Worm (Caenorhabditis elegans) whole organism, midembryonic: ENCODE results near the gene C45G7.13.

Experiments
- T22C8.4 ChIP-seq: fragments of 200-800 bp; sonication (Bioruptor generic); IDR thresholded peaks from 2 replicates; pipeline ENCODE4 v1.3.6; 2022; ENCODE audit warnings: missing genetic modification characterization, missing compliant biosample characterization
- cog-1 ChIP-seq: sonication (generic microtip); optimal IDR thresholded peaks from 2 replicates; lab custom pipeline; 2016; ENCODE audit warnings: missing genetic modification characterization, missing compliant biosample characterization
- flt-1 ChIP-seq: fragments of 200-800 bp; sonication (Bioruptor generic); IDR thresholded peaks from 2 replicates; pipeline ENCODE4 v1.3.6; 2022; ENCODE audit warnings: missing genetic modification characterization, missing compliant biosample characterization
- klf-2 ChIP-seq: fragments of 200-800 bp; sonication (Bioruptor generic); conservative IDR thresholded peaks from 2 replicates; pipeline ENCODE4 v1.3.6; 2022; ENCODE audit warnings: missing genetic modification reagents, missing genetic modification characterization, missing compliant biosample characterization
- med-1 ChIP-seq: sonication (generic microtip); optimal IDR thresholded peaks from 2 replicates; lab custom pipeline; 2017; ENCODE audit warnings: missing genetic modification characterization, mild to moderate bottlenecking, missing compliant biosample characterization, antibody characterized with exemption, missing genetic modification reagents; ENCODE audit not compliant: insufficient read depth
- ref-1 ChIP-seq: fragments of 200-800 bp; sonication (Bioruptor generic); conservative IDR thresholded peaks from 2 replicates; pipeline ENCODE4 v1.3.6; 2022; ENCODE audit warnings: missing genetic modification reagents, missing genetic modification characterization, missing compliant biosample characterization
- tab-1 ChIP-seq: fragments of 200-800 bp; sonication (Bioruptor generic); IDR thresholded peaks from 2 replicates; pipeline ENCODE4 v1.3.6; 2022; ENCODE audit warnings: missing genetic modification characterization, missing compliant biosample characterization
- ztf-23 ChIP-seq: fragments of 200-800 bp; sonication (Bioruptor generic); IDR thresholded peaks from 2 replicates; pipeline ENCODE4 v1.3.6; 2022; ENCODE audit warnings: missing genetic modification reagents, missing genetic modification characterization, missing compliant biosample characterization
- ztf-29 ChIP-seq: fragments of 200-800 bp; sonication (Bioruptor generic); IDR thresholded peaks from 2 replicates; pipeline ENCODE4 v1.3.6; 2022; ENCODE audit warnings: missing genetic modification reagents, missing genetic modification characterization, missing compliant biosample characterization

C45G7.13 gene

DNA sequence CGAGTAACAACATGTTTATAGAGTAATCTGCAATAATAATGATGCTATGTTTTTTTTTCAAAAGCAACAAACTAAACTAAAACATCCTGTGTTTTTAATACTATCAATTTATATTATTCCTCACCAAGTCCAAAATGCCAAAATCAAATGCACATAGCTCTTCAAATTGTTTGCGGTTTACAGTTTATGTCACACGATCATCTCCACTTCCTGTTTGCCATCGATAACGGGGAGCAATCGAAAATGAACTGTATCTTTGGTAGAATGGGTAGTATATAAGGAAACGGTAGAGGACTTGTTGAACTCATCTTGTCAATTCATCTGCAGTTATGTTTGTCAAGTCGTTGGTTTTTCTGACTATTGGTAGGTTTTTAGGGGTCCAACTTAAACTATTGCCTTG lies 13.0 kb upstream of the C45G7.13 start, which contains the start of gene ilys-3:
ilys-3 (plus strand) TSS at position 301 of the 400 bp plus-strand sequence.
- no peak for TF ChIP-seq flt-1 (GFP tag; lab: Robert Waterston, UW)

DNA sequence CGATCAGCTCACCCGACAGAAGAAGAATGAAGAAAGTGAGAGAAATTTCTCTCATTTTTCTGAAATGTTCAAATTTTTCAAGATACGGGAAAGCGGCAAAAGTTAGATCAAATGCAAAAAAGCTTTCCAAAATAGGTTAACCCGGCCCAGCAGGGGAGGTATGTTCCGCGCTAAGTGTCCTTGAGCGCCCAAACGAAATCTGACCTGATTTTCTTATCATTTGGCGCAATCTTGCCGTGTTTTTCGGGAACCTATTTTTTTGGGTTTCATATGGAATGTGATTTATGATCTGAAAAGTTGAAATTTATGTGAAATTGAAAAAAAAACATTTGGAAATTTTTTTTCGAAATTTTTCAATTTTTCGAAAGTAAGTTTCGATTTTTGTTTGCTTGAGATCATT lies 12.2 kb upstream of the C45G7.13 start, which contains the start of gene cdh-10:
cdh-10 (minus strand) TSS at position 59 of the 400 bp plus-strand sequence.
- TF ChIP-seq med-1 (GFP tag; lab: Kevin White, UChicago) (no peak), ztf-29 (GFP tag; lab: Robert Waterston, UW) (no peak), ref-1 (GFP tag; lab: Robert Waterston, UW) (no peak), tab-1 (GFP tag; lab: Robert Waterston, UW) (no peak), T22C8.4 (GFP tag; lab: Robert Waterston, UW) (no peak)

DNA sequence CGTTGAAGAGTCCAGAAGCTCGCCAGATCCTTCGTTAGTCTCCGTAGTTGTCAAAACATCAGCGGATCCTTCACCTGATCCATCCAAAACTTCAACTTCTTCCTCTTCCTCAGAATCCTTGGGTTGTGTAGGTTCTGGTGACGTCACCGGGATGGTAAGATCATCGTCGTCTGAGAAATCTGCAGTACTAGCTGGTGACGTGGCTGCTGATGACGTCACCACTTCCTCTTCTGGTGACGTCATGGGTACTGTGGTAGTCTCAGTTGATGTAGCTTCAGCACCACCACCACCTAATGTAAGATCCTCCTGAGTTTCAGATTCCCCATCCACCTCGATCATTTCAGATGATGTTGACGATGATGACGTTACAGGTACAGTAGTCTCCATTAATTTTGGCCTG lies 10.3 kb upstream of the C45G7.13 start:
- TF ChIP-seq T22C8.4 (GFP tag; lab: Robert Waterston, UW) = no peak
- no peak for TF ChIP-seq med-1 (GFP tag; lab: Kevin White, UChicago)
- no peak for TF ChIP-seq ztf-23 (GFP tag; lab: Robert Waterston, UW)
- TF ChIP-seq flt-1 (GFP tag; lab: Robert Waterston, UW) = no peak
- no peak for TF ChIP-seq klf-2
- no peak for TF ChIP-seq ref-1 (GFP tag; lab: Robert Waterston, UW)
- TF ChIP-seq ztf-29 (GFP tag; lab: Robert Waterston, UW) = no peak
- TF ChIP-seq cog-1 = no peak
- no peak for TF ChIP-seq tab-1 (GFP tag; lab: Robert Waterston, UW)

DNA sequence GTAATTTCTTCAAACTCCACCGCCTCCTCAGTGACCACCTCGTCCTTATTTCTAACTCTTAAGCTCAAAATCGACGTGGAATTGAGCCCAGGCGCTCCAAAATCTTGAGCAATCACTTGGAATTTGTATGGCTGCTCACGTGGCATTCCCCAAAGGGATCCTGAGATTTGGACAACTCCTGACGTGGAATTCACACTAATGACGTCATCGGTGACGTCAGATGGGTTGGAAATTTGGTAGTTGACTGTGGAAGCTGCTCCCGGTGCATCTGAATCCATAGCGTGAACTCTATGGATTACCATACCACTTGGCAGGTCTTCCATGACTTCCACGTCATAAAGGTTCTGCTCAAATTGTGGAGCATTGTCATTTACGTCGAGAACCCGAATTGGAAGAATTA lies 4.0 kb upstream of the C45G7.13 start:
- TF ChIP-seq ztf-23 (GFP tag; lab: Robert Waterston, UW) (no peak), ztf-29 (GFP tag; lab: Robert Waterston, UW) (no peak), ref-1 (GFP tag; lab: Robert Waterston, UW) (no peak), med-1 (GFP tag; lab: Kevin White, UChicago) (no peak), flt-1 (GFP tag; lab: Robert Waterston, UW) (no peak), tab-1 (GFP tag; lab: Robert Waterston, UW) (no peak), klf-2 (no peak), cog-1 (no peak), T22C8.4 (GFP tag; lab: Robert Waterston, UW) (no peak)

DNA sequence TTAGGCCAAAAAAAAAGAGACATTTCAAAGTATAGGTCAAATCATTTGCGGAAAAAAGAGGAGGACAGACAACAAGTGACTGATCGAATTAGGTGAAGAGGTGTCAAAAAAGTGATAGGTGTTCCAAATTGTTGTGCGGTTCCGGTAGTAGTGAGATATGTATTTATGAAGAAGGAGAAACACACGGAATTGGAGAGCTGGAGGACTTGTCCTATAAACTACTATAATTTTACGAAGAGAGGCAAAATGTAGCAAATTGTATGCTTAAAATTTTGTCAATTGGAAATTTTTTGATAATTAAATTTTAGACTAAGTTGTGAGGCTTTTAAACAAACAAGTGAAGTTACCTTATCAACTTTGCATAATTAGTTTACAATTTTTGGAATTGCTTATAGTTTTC lies 522 bp upstream of the C45G7.13 start:
- TF ChIP-seq med-1 (GFP tag; lab: Kevin White, UChicago) (no peak), ztf-29 (GFP tag; lab: Robert Waterston, UW) (no peak), cog-1 (no peak)

DNA sequence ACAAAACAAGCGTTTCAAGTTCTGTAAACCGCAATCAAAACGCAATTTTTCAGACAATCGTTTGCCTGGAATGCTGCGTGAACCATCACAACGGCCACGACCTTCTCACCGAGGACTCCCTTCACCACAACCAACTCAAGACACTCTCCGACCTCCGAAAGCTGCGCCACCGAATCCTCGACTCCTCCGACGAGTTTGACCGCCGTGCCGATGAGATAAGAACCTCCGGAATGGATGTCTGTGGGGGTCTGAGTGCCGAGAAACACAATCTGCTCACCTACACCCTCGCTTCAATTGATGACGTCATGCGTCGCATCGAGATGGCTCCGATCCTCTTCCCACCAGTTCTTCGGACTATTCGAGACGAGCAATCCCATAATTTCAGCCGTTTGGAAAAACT lies 16.8 kb downstream of the C45G7.13 start:
- no peak for TF ChIP-seq ztf-23 (GFP tag; lab: Robert Waterston, UW)
- TF ChIP-seq klf-2 = no peak
- no peak for TF ChIP-seq flt-1 (GFP tag; lab: Robert Waterston, UW)
- no peak for TF ChIP-seq ztf-29 (GFP tag; lab: Robert Waterston, UW)
- TF ChIP-seq T22C8.4 (GFP tag; lab: Robert Waterston, UW) = no peak
- TF ChIP-seq med-1 (GFP tag; lab: Kevin White, UChicago) = no peak
- no peak for TF ChIP-seq ref-1 (GFP tag; lab: Robert Waterston, UW)
- TF ChIP-seq cog-1 = no peak
- no peak for TF ChIP-seq tab-1 (GFP tag; lab: Robert Waterston, UW)

DNA sequence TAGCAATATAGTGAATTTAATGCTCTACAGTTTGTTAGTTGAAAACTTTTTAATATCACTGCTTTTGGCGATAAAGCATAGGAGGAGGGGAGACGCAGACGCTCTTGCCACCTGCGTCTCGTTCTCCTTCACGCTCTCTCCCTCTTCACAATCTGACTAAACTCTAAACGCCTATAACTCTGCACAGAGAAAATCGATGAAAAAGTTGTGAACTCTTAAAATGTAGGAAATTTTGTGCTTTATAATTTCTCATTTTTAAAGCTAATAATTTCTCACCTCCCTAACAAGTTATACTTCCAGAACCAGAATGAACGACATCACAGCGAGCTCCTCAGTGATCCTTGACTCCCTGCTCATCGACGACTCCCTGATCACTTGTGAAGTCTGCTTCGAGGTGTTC lies 18.4 kb downstream of the C45G7.13 start, which contains the start of gene C45G7.4:
C45G7.4 (plus strand) TSS at position 301 of the 400 bp plus-strand sequence.
- TF ChIP-seq ref-1 (GFP tag; lab: Robert Waterston, UW) (no peak), flt-1 (GFP tag; lab: Robert Waterston, UW) (no peak), T22C8.4 (GFP tag; lab: Robert Waterston, UW) (no peak), tab-1 (GFP tag; lab: Robert Waterston, UW) (no peak), klf-2 (no peak), ztf-29 (GFP tag; lab: Robert Waterston, UW) (no peak), cog-1 (no peak), ztf-23 (GFP tag; lab: Robert Waterston, UW) (no peak), med-1 (GFP tag; lab: Kevin White, UChicago) (no peak)

DNA sequence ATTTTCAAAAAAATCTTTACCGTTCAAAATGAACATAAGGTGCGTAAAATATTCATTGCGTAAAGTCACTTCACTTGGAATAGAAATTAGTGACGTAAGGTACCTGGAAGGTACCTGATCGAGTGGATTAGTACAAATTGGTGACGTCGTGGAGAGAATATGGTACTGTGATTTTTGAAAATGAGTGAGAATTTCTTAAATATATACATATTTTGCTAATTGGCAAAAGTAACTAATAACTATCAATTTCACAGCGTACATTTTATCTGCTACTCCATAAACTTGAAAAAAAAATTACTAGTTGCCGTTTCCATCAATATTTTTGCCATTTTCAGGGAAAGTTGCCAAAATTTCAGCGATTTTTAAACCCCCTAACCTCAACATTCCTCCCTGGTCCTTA lies 34.4 kb downstream of the C45G7.13 start:
- no peak for TF ChIP-seq ztf-29 (GFP tag; lab: Robert Waterston, UW)
- no peak for TF ChIP-seq ref-1 (GFP tag; lab: Robert Waterston, UW)
- TF ChIP-seq klf-2 = no peak
- no peak for TF ChIP-seq flt-1 (GFP tag; lab: Robert Waterston, UW)
- TF ChIP-seq T22C8.4 (GFP tag; lab: Robert Waterston, UW) = no peak
- no peak for TF ChIP-seq tab-1 (GFP tag; lab: Robert Waterston, UW)
- no peak for TF ChIP-seq ztf-23 (GFP tag; lab: Robert Waterston, UW)
- no peak for TF ChIP-seq med-1 (GFP tag; lab: Kevin White, UChicago)
- no peak for TF ChIP-seq cog-1

DNA sequence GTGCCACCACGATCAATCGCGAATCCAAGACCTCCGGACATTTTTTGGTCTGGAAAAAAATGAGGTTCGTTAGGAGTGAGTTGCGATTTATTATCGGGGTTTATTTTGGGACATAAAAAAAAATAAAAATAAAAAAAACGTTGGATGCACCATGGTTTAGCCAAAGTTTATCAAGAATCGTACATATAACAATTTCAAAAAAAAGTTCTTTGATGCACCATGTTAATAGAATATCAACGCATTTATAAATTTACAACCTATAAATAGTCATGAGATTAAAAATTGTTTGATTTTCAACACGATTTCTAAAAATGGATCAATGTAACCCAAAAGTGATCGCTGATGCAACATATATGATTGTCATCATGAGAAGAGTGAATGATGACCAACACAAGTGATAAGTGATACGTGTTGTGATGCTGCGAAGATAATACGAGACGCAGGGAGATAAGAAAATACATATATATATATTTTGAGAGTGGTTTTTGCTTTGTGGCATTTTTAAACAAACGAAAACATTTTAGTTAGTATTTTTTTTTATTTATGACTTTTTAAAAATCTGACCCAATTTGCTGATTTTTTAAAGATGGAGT lies 38.7 kb downstream of the C45G7.13 start, which contains the start of gene Y38F2AR.12:
Y38F2AR.12 (minus strand) TSS at position 51 of the 593 bp plus-strand sequence.
- TF ChIP-seq med-1 (GFP tag; lab: Kevin White, UChicago) = no peak
- no peak for TF ChIP-seq flt-1 (GFP tag; lab: Robert Waterston, UW)
- no peak for TF ChIP-seq cog-1
- TF ChIP-seq ztf-29 (GFP tag; lab: Robert Waterston, UW) = no peak
- TF ChIP-seq tab-1 (GFP tag; lab: Robert Waterston, UW) = no peak
- TF ChIP-seq ztf-23 (GFP tag; lab: Robert Waterston, UW) = no peak

DNA sequence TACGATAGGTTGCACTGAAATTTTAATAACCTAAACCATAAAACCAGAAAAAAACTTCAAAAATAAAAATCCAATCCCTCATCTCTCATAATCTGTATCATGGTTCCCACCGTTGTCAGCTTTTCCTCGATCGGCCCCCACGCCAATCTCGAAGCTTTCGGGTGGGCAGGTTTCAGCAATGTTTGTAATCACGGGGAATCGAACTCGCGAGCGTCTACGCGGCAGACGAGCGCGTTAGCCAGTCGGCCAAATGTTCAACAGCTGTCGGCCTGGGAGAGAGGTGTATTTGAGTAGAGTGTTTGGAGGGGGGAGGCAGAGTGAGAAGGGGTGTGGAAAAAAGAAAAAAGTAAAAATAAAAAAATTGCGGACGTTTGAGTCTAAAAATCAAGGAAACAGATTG lies 42.7 kb downstream of the C45G7.13 start:
- TF ChIP-seq flt-1 (GFP tag; lab: Robert Waterston, UW) (peak; percentile 95), klf-2 (peak; percentile 84), ztf-29 (GFP tag; lab: Robert Waterston, UW) (peak; percentile 89), cog-1 (peak; percentile 95), T22C8.4 (GFP tag; lab: Robert Waterston, UW) (peak; percentile 75), tab-1 (GFP tag; lab: Robert Waterston, UW) (peak; percentile 91), med-1 (GFP tag; lab: Kevin White, UChicago) (peak; percentile 81), ref-1 (GFP tag; lab: Robert Waterston, UW) (peak; percentile 84), ztf-23 (GFP tag; lab: Robert Waterston, UW) (peak; percentile 95)
